Worm (Caenorhabditis elegans) whole organism, young adult: ENCODE data around the gene mys-1.

Experiments
- F10E7.11 ChIP-seq: sonication (generic microtip); optimal IDR thresholded peaks from 2 replicates; lab custom pipeline; 2017; ENCODE audit warnings: mild to moderate bottlenecking, missing genetic modification characterization, moderate library complexity, missing compliant biosample characterization
- F49E8.2 ChIP-seq: sonication (generic microtip); optimal IDR thresholded peaks from 3 replicates; lab custom pipeline; 2017; ENCODE audit warnings: missing genetic modification characterization, mild to moderate bottlenecking, missing compliant biosample characterization, antibody characterized with exemption, moderate library complexity; ENCODE audit not compliant: insufficient read depth
- Y56A3A.18 ChIP-seq: fragments of 200-800 bp; sonication (Bioruptor generic); IDR thresholded peaks from 2 replicates; pipeline ENCODE4 v1.3.6; 2022; ENCODE audit warnings: missing genetic modification reagents, missing genetic modification characterization, missing compliant biosample characterization
- cebp-1 ChIP-seq, 2 experiments: fragments of 200-800 bp in 1 of 2; sonication (Bioruptor generic) in 1 of 2; sonication (generic microtip) in 1 of 2; IDR thresholded peaks in 1 of 2; optimal IDR thresholded peaks in 1 of 2; 2 replicates each; pipeline versions ENCODE4 v1.3.6 to Lab custom; 2017 to 2022; ENCODE audit warnings: missing compliant biosample characterization in 2 of 2, missing genetic modification characterization in 2 of 2, mild to moderate bottlenecking in 1 of 2, missing genetic modification reagents in 1 of 2, moderate library complexity in 1 of 2
- ceh-27 ChIP-seq: fragments of 200-800 bp; sonication (Bioruptor generic); optimal IDR thresholded peaks from 2 replicates; lab custom pipeline; 2018; ENCODE audit warnings: mild to moderate bottlenecking, missing genetic modification characterization, moderate library complexity, missing compliant biosample characterization
- ceh-58 ChIP-seq: fragments of 200-800 bp; sonication (Bioruptor generic); IDR thresholded peaks from 2 replicates; pipeline ENCODE4 v1.3.6; 2022; ENCODE audit warnings: missing genetic modification characterization, missing compliant biosample characterization
- dpl-1 ChIP-seq: fragments of 150-350 bp; optimal IDR thresholded peaks from 2 replicates; lab custom pipeline; 2014; ENCODE audit warnings: missing biosample characterization, missing genetic modification reagents, missing genetic modification characterization
- hsf-1 ChIP-seq: fragments of 200-800 bp; sonication (Bioruptor generic); IDR thresholded peaks from 2 replicates; pipeline ENCODE4 v1.3.6; 2022; ENCODE audit warnings: missing genetic modification reagents, missing genetic modification characterization, missing compliant biosample characterization
- mel-28 ChIP-seq: sonication (generic microtip); optimal IDR thresholded peaks from 2 replicates; lab custom pipeline; 2016; ENCODE audit warnings: borderline replicate concordance, mild to moderate bottlenecking, missing genetic modification characterization, missing compliant biosample characterization
- mes-4 ChIP-seq: sonication (generic microtip); optimal IDR thresholded peaks from 2 replicates; lab custom pipeline; 2016; ENCODE audit warnings: missing genotype, missing genetic modification characterization, missing compliant biosample characterization
- mxl-1 ChIP-seq: sonication (generic microtip); optimal IDR thresholded peaks from 2 replicates; lab custom pipeline; 2016; ENCODE audit warnings: missing genetic modification characterization, missing compliant biosample characterization

- TF ChIP-seq mel-28 (no peak), cebp-1 (GFP tag; IDR thresholded peaks at IDR 0.05; lab: Robert Waterston, UW) (no peak), cebp-1 (tag; optimal IDR thresholded peaks at IDR 0.05; lab: Kevin White, UChicago) (no peak), ceh-27 (no peak), F49E8.2 (tag; lab: Kevin White, UChicago) (no peak), F10E7.11 (tag; lab: Kevin White, UChicago) (no peak), hsf-1 (GFP tag; lab: Robert Waterston, UW) (no peak), mxl-1 (tag; lab: Kevin White, UChicago) (no peak), ceh-58 (no peak), dpl-1 (GFP tag; lab: Kevin White, UChicago) (no peak), Y56A3A.18 (GFP tag; lab: Robert Waterston, UW) (no peak), mes-4 (no peak)
Observed at ce11 chrV:7065226-7065625, 19.2 kb downstream of the mys-1 start, which contains the start of gene Y57E12AR.1.
